Worm (Caenorhabditis elegans) whole organism, L4 larva: ENCODE data around the gene zag-1.

Experiments used
- T20F7.1 ChIP-seq: fragments of 200-800 bp; sonication (Bioruptor generic); optimal IDR thresholded peaks from 2 replicates; lab custom pipeline; 2018; ENCODE audit warnings: mild to moderate bottlenecking, missing genetic modification characterization, missing compliant biosample characterization
- lir-3 ChIP-seq: sonication (generic microtip); optimal IDR thresholded peaks from 2 replicates; lab custom pipeline; 2016; ENCODE audit warnings: mild to moderate bottlenecking, missing genetic modification characterization, missing compliant biosample characterization
- mdl-1 ChIP-seq, 2 experiments: fragments of 150-350 bp in 1 of 2; sonication (generic microtip) in 1 of 2; optimal IDR thresholded peaks; 2 replicates each; lab custom pipeline; 2014 to 2017; ENCODE audit warnings: missing biosample characterization in 2 of 2, missing genetic modification characterization in 2 of 2
- pha-4 ChIP-seq, 2 experiments: fragments of 150-350 bp in 1 of 2; fragments of 200-800 bp in 1 of 2; sonication (Bioruptor generic) in 1 of 2; IDR thresholded peaks in 1 of 2; optimal IDR thresholded peaks in 1 of 2; 2 replicates each; pipeline versions ENCODE4 v1.3.6 to Lab custom; 2014 to 2022; ENCODE audit warnings: missing genetic modification characterization in 2 of 2, missing genetic modification reagents in 2 of 2, missing biosample characterization in 1 of 2, missing compliant biosample characterization in 1 of 2

DNA sequence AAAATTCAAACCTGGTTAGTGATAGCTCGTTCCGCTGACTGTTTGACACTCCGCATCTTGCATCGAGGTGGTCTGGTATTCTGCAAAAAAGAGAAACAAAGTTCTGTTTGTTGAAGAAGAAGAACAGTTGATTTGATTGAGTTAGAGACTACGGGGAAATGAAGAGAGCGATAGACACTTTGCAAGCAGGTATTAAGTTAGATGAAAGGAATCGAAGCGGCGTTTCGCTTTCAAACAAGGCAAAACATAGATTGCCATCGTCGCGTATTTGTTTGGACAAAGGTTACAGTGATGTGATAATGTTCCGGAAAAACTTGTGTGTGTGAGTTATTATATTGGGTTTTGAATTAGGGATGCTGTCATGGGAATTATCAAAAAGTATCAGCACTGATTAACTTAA, 38.4 kb upstream of the zag-1 start:
- no peak for TF ChIP-seq T20F7.1 (GFP tag; lab: Kevin White, UChicago)
- no peak for TF ChIP-seq mdl-1 (tag; optimal IDR thresholded peaks at IDR 0.05; lab: Kevin White, UChicago)
- no peak for TF ChIP-seq lir-3 (tag; lab: Kevin White, UChicago)
- no peak for TF ChIP-seq pha-4 (GFP tag; IDR thresholded peaks at IDR 0.05; lab: Robert Waterston, UW)
- no peak for TF ChIP-seq pha-4 (tag; optimal IDR thresholded peaks at IDR 0.05; lab: Kevin White, UChicago)
